Worm (Caenorhabditis elegans): ENCODE measurements around the gene mob-4.

mob-4 gene

DNA sequence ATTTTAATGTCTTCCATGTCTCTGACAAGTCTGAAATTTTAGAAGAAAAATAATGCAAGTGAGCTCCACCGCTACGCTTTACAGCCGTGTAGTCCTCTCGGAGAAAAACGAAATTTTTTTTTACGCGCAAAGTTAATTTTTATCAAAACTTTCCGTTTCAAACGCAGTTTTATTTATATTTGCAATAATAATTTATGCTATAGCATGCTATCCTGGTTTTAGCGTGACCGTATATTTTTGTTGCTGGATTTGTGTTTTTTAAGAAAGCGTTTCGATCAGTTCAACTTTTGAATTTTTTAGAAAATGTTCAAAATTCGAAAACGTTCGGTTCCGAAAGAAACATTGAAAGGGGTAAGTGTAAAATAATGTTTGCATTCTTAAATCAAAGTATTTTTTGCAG is 33.2 kb upstream of the mob-4 start, which contains the start of gene C50C3.1:
Gene C50C3.1, plus strand, starts transcription at position 301 of the 400 bp plus-strand sequence.
- TF ChIP-seq B0019.2 (GFP tag; conservative IDR thresholded peaks at IDR 0.05) (no peak), zfh-2 (GFP tag; conservative IDR thresholded peaks at IDR 0.05) (no peak), ztf-18 (tag; optimal IDR thresholded peaks at IDR 0.05) (no peak), lsl-1 (GFP tag; optimal IDR thresholded peaks at IDR 0.05) (peak; percentile 48), snpc-4 (GFP tag; optimal IDR thresholded peaks at IDR 0.05) (no peak), snpc-4 (tag; optimal IDR thresholded peaks at IDR 0.05) (no peak), hmg-1.2 (GFP tag; IDR thresholded peaks at IDR 0.05) (peak; percentile 36; the same call in 1 of the 2 replicates), lin-54 (GFP tag; optimal IDR thresholded peaks at IDR 0.05) (no peak)

- TF ChIP-seq bed-1 (GFP tag; IDR thresholded peaks at IDR 0.05): no peak
- TF ChIP-seq akir-1 (GFP tag; optimal IDR thresholded peaks at IDR 0.05): no peak
- no peak for TF ChIP-seq pha-4 (tag; optimal IDR thresholded peaks at IDR 0.05)
- no peak for TF ChIP-seq Y56A3A.18 (GFP tag; IDR thresholded peaks at IDR 0.05)
- no peak for TF ChIP-seq sdz-38 (tag; optimal IDR thresholded peaks at IDR 0.05)
- no peak for TF ChIP-seq athp-1 (tag; optimal IDR thresholded peaks at IDR 0.05)
- TF ChIP-seq C17E4.6 (GFP tag; IDR thresholded peaks at IDR 0.05): no peak
- TF ChIP-seq mes-4 (tag; optimal IDR thresholded peaks at IDR 0.05): no peak
These were observed 25.8 kb upstream of the mob-4 start for ce11 chrIII:8199060-8199459.

ce11 chrIII:8201117-8201516 is 23.8 kb upstream of the mob-4 start, which contains the start of gene unc-36:
TSS of gene unc-36 (minus strand) at chrIII:8201217.
- TF ChIP-seq Y56A3A.18 (GFP tag; IDR thresholded peaks at IDR 0.05): no peak
- TF ChIP-seq nhr-120 (GFP tag; IDR thresholded peaks at IDR 0.05): no peak
- TF ChIP-seq let-607 (tag; optimal IDR thresholded peaks at IDR 0.05): no peak
- TF ChIP-seq tbp1 (GFP tag; optimal IDR thresholded peaks at IDR 0.05): no peak
- TF ChIP-seq hlh-12 (tag; optimal IDR thresholded peaks at IDR 0.05): no peak
- no peak for TF ChIP-seq aptf-3 (GFP tag; IDR thresholded peaks at IDR 0.05)
- TF ChIP-seq F10E7.11 (tag; optimal IDR thresholded peaks at IDR 0.05): no peak
- TF ChIP-seq ccch-3 (GFP tag; optimal IDR thresholded peaks at IDR 0.05): no peak
- no peak for TF ChIP-seq ceh-40 (GFP tag; IDR thresholded peaks at IDR 0.05)
- TF ChIP-seq lin-40 (tag; optimal IDR thresholded peaks at IDR 0.05): no peak
- no peak for TF ChIP-seq ets-4 (GFP tag; optimal IDR thresholded peaks at IDR 0.05)

ce11 chrIII:8201760-8202159 is 23.1 kb upstream of the mob-4 start:
- TF ChIP-seq K12H6.12 (tag; optimal IDR thresholded peaks at IDR 0.05) (peak; percentile 65), ZK185.1 (tag; optimal IDR thresholded peaks at IDR 0.05; ENCODE audit: poor library complexity, severe bottlenecking) (no peak)

- TF ChIP-seq ztf-6 (GFP tag; IDR thresholded peaks at IDR 0.05) (no peak), somi-1 (GFP tag; optimal IDR thresholded peaks at IDR 0.05) (no peak), F57C9.4 (tag; optimal IDR thresholded peaks at IDR 0.05) (no peak), nhr-80 (tag; optimal IDR thresholded peaks at IDR 0.05) (no peak), gei-17 (GFP tag; optimal IDR thresholded peaks at IDR 0.05) (no peak), lsy-27 (tag; optimal IDR thresholded peaks at IDR 0.05; ENCODE audit: borderline replicate concordance, insufficient read depth) (no peak), K12H6.12 (tag; optimal IDR thresholded peaks at IDR 0.05) (no peak), K11D2.4 (GFP tag; IDR thresholded peaks at IDR 0.05) (no peak), repo-1 (tag; optimal IDR thresholded peaks at IDR 0.05) (no peak), F37B4.10 (GFP tag; IDR thresholded peaks at IDR 0.05) (no peak), sptf-2 (GFP tag; optimal IDR thresholded peaks at IDR 0.05) (no peak), D2030.7 (GFP tag; IDR thresholded peaks at IDR 0.05) (no peak), zfh-2 (GFP tag; conservative IDR thresholded peaks at IDR 0.05) (no peak), ceh-27 (GFP tag; optimal IDR thresholded peaks at IDR 0.05) (no peak), let-526 (GFP tag; IDR thresholded peaks at IDR 0.05) (no peak), B0336.3 (GFP tag; IDR thresholded peaks at IDR 0.05) (no peak)
These were observed 22.1 kb upstream of the mob-4 start, which contains the start of gene snb-5 for ce11 chrIII:8202754-8203153. TSS of gene snb-5 (plus strand) at chrIII:8203054.
